Fruit fly (Drosophila melanogaster) whole organism, wandering third instar larva: ENCODE data around the gene wts.

ENCODE experiments used
- Abd-B ChIP-seq: fragments of >200 bp; optimal IDR thresholded peaks from 2 replicates; lab custom pipeline; 2017; ENCODE audit warnings: missing biosample characterization, missing genetic modification characterization
- CG32264 ChIP-seq: fragments of 200-800 bp; sonication (Bioruptor generic); optimal IDR thresholded peaks from 2 replicates; lab custom pipeline; 2016; ENCODE audit warnings: missing biosample characterization, missing genetic modification characterization
- CG9705 ChIP-seq: fragments of 200-800 bp; sonication (Bioruptor generic); optimal IDR thresholded peaks from 2 replicates; lab custom pipeline; 2018; ENCODE audit warnings: missing biosample characterization, mild to moderate bottlenecking, missing genetic modification characterization
- CrebA ChIP-seq: fragments of 200-800 bp; sonication (Bioruptor generic); optimal IDR thresholded peaks from 2 replicates; lab custom pipeline; 2016; ENCODE audit warnings: missing biosample characterization, mild to moderate bottlenecking, missing genetic modification characterization, borderline replicate concordance
- Dfd ChIP-seq: fragments of >200 bp; optimal IDR thresholded peaks from 2 replicates; lab custom pipeline; 2017; ENCODE audit warnings: missing biosample characterization, missing genetic modification characterization
- Dif ChIP-seq: fragments of 200-275, 200-300 bp; sonication (Bioruptor generic); optimal IDR thresholded peaks from 2 replicates; lab custom pipeline; 2018; ENCODE audit warnings: missing biosample characterization, missing genetic modification characterization; ENCODE audit not compliant: partially characterized antibody
- GATAd ChIP-seq: sonication (Bioruptor generic); optimal IDR thresholded peaks from 2 replicates; lab custom pipeline; 2016; ENCODE audit warnings: missing biosample characterization, missing genetic modification characterization
- HLH106 ChIP-seq: fragments of 200-800 bp; optimal IDR thresholded peaks from 3 replicates; lab custom pipeline; 2019; ENCODE audit warnings: missing biosample characterization, mild to moderate bottlenecking, missing genetic modification characterization, moderate library complexity
- Hnf4 ChIP-seq: fragments of 200-800 bp; sonication (Bioruptor generic); optimal IDR thresholded peaks from 2 replicates; lab custom pipeline; 2016; ENCODE audit warnings: missing biosample characterization, mild to moderate bottlenecking, missing genetic modification characterization
- Mio ChIP-seq: sonication (Bioruptor generic); optimal IDR thresholded peaks from 2 replicates; lab custom pipeline; 2016; ENCODE audit warnings: missing biosample characterization, missing genetic modification characterization
- Myc ChIP-seq: fragments of >200 bp; optimal IDR thresholded peaks from 2 replicates; lab custom pipeline; 2017
- N ChIP-seq: fragments of >200 bp; optimal IDR thresholded peaks from 2 replicates; lab custom pipeline; 2018; ENCODE audit warnings: missing biosample characterization, missing external identifiers, missing genetic modification characterization
- OdsH ChIP-seq: fragments of 200-800 bp; sonication (Bioruptor generic); optimal IDR thresholded peaks from 2 replicates; lab custom pipeline; 2016; ENCODE audit warnings: missing biosample characterization, mild to moderate bottlenecking, missing genetic modification characterization
- Rel ChIP-seq, 2 experiments: fragments of 200-800 bp; sonication (Bioruptor generic) in 1 of 2; optimal IDR thresholded peaks; 2 replicates in 1 of 2; 3 replicates in 1 of 2; lab custom pipeline; 2016 to 2019; ENCODE audit warnings: mild to moderate bottlenecking in 2 of 2, missing biosample characterization in 2 of 2, missing genetic modification characterization in 2 of 2, moderate library complexity in 1 of 2
- Sp1 ChIP-seq: fragments of 200-800 bp; sonication (Bioruptor generic); optimal IDR thresholded peaks from 3 replicates; lab custom pipeline; 2019; ENCODE audit warnings: missing biosample characterization, mild to moderate bottlenecking, missing genetic modification characterization, moderate library complexity
- Vsx2 ChIP-seq: fragments of 200-300, 225-300 bp; sonication (Bioruptor generic); optimal IDR thresholded peaks from 2 replicates; lab custom pipeline; 2018; ENCODE audit warnings: missing biosample characterization, missing genetic modification characterization; ENCODE audit not compliant: partially characterized antibody
- br ChIP-seq: fragments of 200-800 bp; sonication (Bioruptor generic); optimal IDR thresholded peaks from 2 replicates; lab custom pipeline; 2016; ENCODE audit warnings: missing biosample characterization, missing genetic modification characterization
- brk ChIP-seq: fragments of 200-800 bp; sonication (Bioruptor generic); optimal IDR thresholded peaks from 2 replicates; lab custom pipeline; 2016; ENCODE audit warnings: missing biosample characterization, mild to moderate bottlenecking, missing genetic modification characterization
- dl ChIP-seq, 2 experiments: fragments of 175-275, 200-275 bp in 1 of 2; fragments of 200-275 bp in 1 of 2; sonication (Bioruptor generic); optimal IDR thresholded peaks; lab custom pipeline; 2018; ENCODE audit warnings: mild to moderate bottlenecking in 2 of 2, missing biosample characterization in 2 of 2, missing genetic modification characterization in 2 of 2, moderate library complexity in 2 of 2; ENCODE audit not compliant: partially characterized antibody in 2 of 2, insufficient read depth in 1 of 2
- ey ChIP-seq: fragments of 200-800 bp; sonication (Bioruptor generic); optimal IDR thresholded peaks from 2 replicates; lab custom pipeline; 2016; ENCODE audit warnings: missing biosample characterization, missing genetic modification characterization
- foxo ChIP-seq, 2 experiments: fragments of 200-800 bp; sonication (Bioruptor generic); optimal IDR thresholded peaks; 2 replicates in 1 of 2; 3 replicates in 1 of 2; lab custom pipeline; 2016 to 2017; ENCODE audit warnings: missing biosample characterization in 2 of 2, missing genetic modification characterization in 2 of 2
- fru ChIP-seq: fragments of 200-800 bp; sonication (Bioruptor generic); optimal IDR thresholded peaks from 3 replicates; lab custom pipeline; 2016; ENCODE audit warnings: missing biosample characterization, mild to moderate bottlenecking, missing genetic modification characterization
- h ChIP-seq: fragments of 200-800 bp; sonication (Bioruptor generic); optimal IDR thresholded peaks from 3 replicates; lab custom pipeline; 2016; ENCODE audit warnings: missing biosample characterization, mild to moderate bottlenecking, missing genetic modification characterization
- jim ChIP-seq: fragments of 175-275, 200-325 bp; sonication (Bioruptor generic); optimal IDR thresholded peaks from 2 replicates; lab custom pipeline; 2016; ENCODE audit warnings: missing biosample characterization, mild to moderate bottlenecking, missing genetic modification characterization
- pan ChIP-seq: fragments of >200 bp; optimal IDR thresholded peaks from 2 replicates; lab custom pipeline; 2017
- psq ChIP-seq: fragments of 200-800 bp; sonication (Bioruptor generic); optimal IDR thresholded peaks from 3 replicates; lab custom pipeline; 2017; ENCODE audit warnings: missing biosample characterization, mild to moderate bottlenecking, missing genetic modification characterization, moderate library complexity
- rgr ChIP-seq: fragments of 200-800 bp; sonication (Bioruptor generic); optimal IDR thresholded peaks from 3 replicates; lab custom pipeline; 2016; ENCODE audit warnings: missing biosample characterization, mild to moderate bottlenecking, missing genetic modification characterization
- sage ChIP-seq: fragments of 200-800 bp; sonication (Bioruptor generic); optimal IDR thresholded peaks from 2 replicates; lab custom pipeline; 2016; ENCODE audit warnings: missing biosample characterization, mild to moderate bottlenecking, missing genetic modification characterization
- sv ChIP-seq: fragments of 200-800 bp; sonication (Bioruptor generic); optimal IDR thresholded peaks from 3 replicates; lab custom pipeline; 2016; ENCODE audit warnings: missing biosample characterization, missing genetic modification characterization
- tai ChIP-seq: sonication (Bioruptor generic); optimal IDR thresholded peaks from 2 replicates; lab custom pipeline; 2016; ENCODE audit warnings: missing biosample characterization, missing genetic modification characterization
- usp ChIP-seq: fragments of >200 bp; optimal IDR thresholded peaks from 2 replicates; lab custom pipeline; 2017; ENCODE audit warnings: missing biosample characterization, missing genetic modification characterization
- woc ChIP-seq: sonication (Bioruptor generic); optimal IDR thresholded peaks from 2 replicates; lab custom pipeline; 2016; ENCODE audit warnings: missing biosample characterization, mild to moderate bottlenecking, missing genetic modification characterization

Gene wts

dm6 chr3R:30770709-30771108, 35.7 kb downstream of the wts start:
- TF ChIP-seq woc (GFP tag; lab: Kevin White, UChicago) (no peak), tai (no peak), GATAd (GFP tag; lab: Kevin White, UChicago) (no peak), Vsx2 (GFP tag; lab: Kevin White, UChicago) (no peak), OdsH (GFP tag; lab: Kevin White, UChicago) (no peak), N (GFP tag; lab: Kevin White, UChicago) (no peak), fru (no peak), Hnf4 (GFP tag; lab: Kevin White, UChicago) (no peak), CG32264 (no peak), Sp1 (no peak), br (GFP tag; lab: Kevin White, UChicago) (no peak), Rel (GFP tag; optimal IDR thresholded peaks at IDR 0.05; lab: Kevin White, UChicago) (no peak), Rel (tag; optimal IDR thresholded peaks at IDR 0.05; lab: Kevin White, UChicago) (no peak), usp (GFP tag; lab: Kevin White, UChicago) (no peak), sv (no peak)

dm6 chr3R:30770069-30770633, 36.3 kb downstream of the wts start:
- no peak for TF ChIP-seq jim
- TF ChIP-seq N (GFP tag; lab: Kevin White, UChicago): no peak
- TF ChIP-seq CG32264: no peak
- no peak for TF ChIP-seq sv
- TF ChIP-seq foxo (GFP tag; optimal IDR thresholded peaks at IDR 0.05; lab: Kevin White, UChicago): no peak
- no peak for TF ChIP-seq psq (GFP tag; lab: Kevin White, UChicago)
- no peak for TF ChIP-seq ey (GFP tag; lab: Kevin White, UChicago)
- no peak for TF ChIP-seq h (GFP tag; lab: Kevin White, UChicago)
- TF ChIP-seq fru: no peak
- TF ChIP-seq CrebA: no peak
- TF ChIP-seq brk: no peak
- no peak for TF ChIP-seq pan (lab: Kevin White, UChicago)
- TF ChIP-seq usp (GFP tag; lab: Kevin White, UChicago): no peak
- TF ChIP-seq Vsx2 (GFP tag; lab: Kevin White, UChicago): no peak
- no peak for TF ChIP-seq Myc (lab: Kevin White, UChicago)
- TF ChIP-seq OdsH (GFP tag; lab: Kevin White, UChicago): no peak
- TF ChIP-seq sage (GFP tag; lab: Kevin White, UChicago): no peak
- no peak for TF ChIP-seq HLH106 (tag; lab: Kevin White, UChicago)
- TF ChIP-seq rgr (GFP tag; lab: Kevin White, UChicago): no peak
- TF ChIP-seq dl (GFP tag; optimal IDR thresholded peaks at IDR 0.05; lab: Kevin White, UChicago; ENCODE audit: insufficient read depth in 1 of 2, partially characterized antibody in 2 of 2): no peak

dm6 chr3R:30767556-30767955, 38.9 kb downstream of the wts start:
- no peak for TF ChIP-seq HLH106 (tag; lab: Kevin White, UChicago)
- no peak for TF ChIP-seq OdsH (GFP tag; lab: Kevin White, UChicago)
- no peak for TF ChIP-seq Rel (GFP tag; optimal IDR thresholded peaks at IDR 0.05; lab: Kevin White, UChicago)
- no peak for TF ChIP-seq Rel (tag; optimal IDR thresholded peaks at IDR 0.05; lab: Kevin White, UChicago)

- TF ChIP-seq sage (GFP tag; lab: Kevin White, UChicago): no peak
- no peak for TF ChIP-seq foxo (GFP tag; optimal IDR thresholded peaks at IDR 0.05; lab: Kevin White, UChicago)
- no peak for TF ChIP-seq tai
- no peak for TF ChIP-seq Mio
- no peak for TF ChIP-seq brk
- no peak for TF ChIP-seq woc (GFP tag; lab: Kevin White, UChicago)
- no peak for TF ChIP-seq h (GFP tag; lab: Kevin White, UChicago)
- no peak for TF ChIP-seq Dfd (GFP tag; lab: Kevin White, UChicago)
- no peak for TF ChIP-seq HLH106 (tag; lab: Kevin White, UChicago)
- no peak for TF ChIP-seq Dif (GFP tag; lab: Kevin White, UChicago)
- TF ChIP-seq CG9705 (GFP tag; lab: Kevin White, UChicago): no peak
- no peak for TF ChIP-seq Abd-B
Measured at dm6 chr3R:30766922-30767504, 39.4 kb downstream of the wts start.
